Worm (Caenorhabditis elegans) whole organism, L2 larva: ENCODE data around the gene C39D10.1.

Source experiments
- C34F6.9 ChIP-seq: fragments of 150-350 bp; optimal IDR thresholded peaks from 2 replicates; lab custom pipeline; 2014; ENCODE audit warnings: missing biosample characterization, missing genetic modification characterization
- F13H6.1 ChIP-seq: sonication (generic microtip); optimal IDR thresholded peaks from 2 replicates; lab custom pipeline; 2016; ENCODE audit warnings: missing genetic modification characterization, missing compliant biosample characterization
- R02D3.7 ChIP-seq: fragments of 150-350 bp; optimal IDR thresholded peaks from 2 replicates; lab custom pipeline; 2014; ENCODE audit warnings: missing biosample characterization, missing genetic modification characterization
- Y55F3AM.14 ChIP-seq: fragments of 200-800 bp; sonication (Bioruptor generic); optimal IDR thresholded peaks from 2 replicates; lab custom pipeline; 2018; ENCODE audit warnings: mild to moderate bottlenecking, missing genetic modification characterization, missing compliant biosample characterization
- ZK546.5 ChIP-seq: sonication (generic microtip); optimal IDR thresholded peaks from 2 replicates; lab custom pipeline; 2017; ENCODE audit warnings: missing biosample characterization, missing genetic modification characterization
- alr-1 ChIP-seq: fragments of 150-350 bp; optimal IDR thresholded peaks from 2 replicates; lab custom pipeline; 2014; ENCODE audit warnings: missing biosample characterization, missing genetic modification characterization
- aly-2 ChIP-seq: fragments of 150-350 bp; optimal IDR thresholded peaks from 2 replicates; lab custom pipeline; 2014; ENCODE audit warnings: missing biosample characterization, missing genetic modification characterization
- ama-1 ChIP-seq: fragments of 150-350 bp; optimal IDR thresholded peaks from 2 replicates; lab custom pipeline; 2018; ENCODE audit warnings: inconsistent platforms
- blmp-1 ChIP-seq: sonication (generic microtip); optimal IDR thresholded peaks from 2 replicates; lab custom pipeline; 2017; ENCODE audit warnings: missing genetic modification characterization, mild to moderate bottlenecking, missing compliant biosample characterization, antibody characterized with exemption, moderate library complexity; ENCODE audit not compliant: insufficient read depth
- ceh-16 ChIP-seq: fragments of 150-350 bp; optimal IDR thresholded peaks from 2 replicates; lab custom pipeline; 2014; ENCODE audit warnings: missing biosample characterization, missing genetic modification characterization
- ceh-82 ChIP-seq: fragments of 150-350 bp; optimal IDR thresholded peaks from 2 replicates; lab custom pipeline; 2014; ENCODE audit warnings: missing biosample characterization, missing genetic modification characterization
- crh-2 ChIP-seq: sonication (generic microtip); optimal IDR thresholded peaks from 2 replicates; lab custom pipeline; 2017; ENCODE audit warnings: missing biosample characterization, missing genetic modification characterization
- dmd-4 ChIP-seq: sonication (generic microtip); optimal IDR thresholded peaks from 2 replicates; lab custom pipeline; 2017; ENCODE audit warnings: missing biosample characterization, missing genetic modification characterization
- egl-27 ChIP-seq: sonication (generic microtip); optimal IDR thresholded peaks from 3 replicates; lab custom pipeline; 2017; ENCODE audit warnings: missing biosample characterization, missing genetic modification reagents, missing genetic modification characterization
- elt-1 ChIP-seq: fragments of 150-350 bp; optimal IDR thresholded peaks from 2 replicates; lab custom pipeline; 2014; ENCODE audit warnings: missing biosample characterization, missing genetic modification characterization
- elt-3 ChIP-seq: sonication (generic microtip); optimal IDR thresholded peaks from 2 replicates; lab custom pipeline; 2017; ENCODE audit warnings: missing biosample characterization, missing genetic modification characterization
- fos-1 ChIP-seq: fragments of 150-350 bp; optimal IDR thresholded peaks from 2 replicates; lab custom pipeline; 2014; ENCODE audit warnings: missing biosample characterization, missing genetic modification characterization
- gmeb-1 ChIP-seq: fragments of 150-350 bp; optimal IDR thresholded peaks from 2 replicates; lab custom pipeline; 2014; ENCODE audit warnings: missing biosample characterization, missing genetic modification characterization
- lin-11 ChIP-seq: fragments of 150-350 bp; sonication (generic microtip); optimal IDR thresholded peaks from 2 replicates; lab custom pipeline; 2014; ENCODE audit warnings: missing biosample characterization, missing genetic modification characterization, inconsistent platforms, mixed read lengths
- lin-13 ChIP-seq: fragments of 150-350 bp; optimal IDR thresholded peaks from 2 replicates; lab custom pipeline; 2014; ENCODE audit warnings: missing biosample characterization, missing genetic modification reagents, missing genetic modification characterization
- lin-39 ChIP-seq: fragments of 150-350 bp; optimal IDR thresholded peaks from 2 replicates; lab custom pipeline; 2014; ENCODE audit warnings: missing biosample characterization, missing genetic modification reagents, missing genetic modification characterization
- lsy-2 ChIP-seq, 2 experiments: fragments of 150-350 bp in 1 of 2; sonication (generic microtip) in 1 of 2; optimal IDR thresholded peaks; 2 replicates each; lab custom pipeline; 2014 to 2017; ENCODE audit warnings: missing biosample characterization in 2 of 2, missing genetic modification characterization in 2 of 2
- mab-5 ChIP-seq: fragments of 150-350 bp; optimal IDR thresholded peaks from 2 replicates; lab custom pipeline; 2014; ENCODE audit warnings: missing biosample characterization, missing genetic modification characterization
- mbf-1 ChIP-seq: sonication (generic microtip); optimal IDR thresholded peaks from 2 replicates; lab custom pipeline; 2017; ENCODE audit warnings: missing biosample characterization, missing genetic modification characterization
- mdl-1 ChIP-seq, 2 experiments: fragments of 150-350 bp in 1 of 2; sonication (generic microtip) in 1 of 2; optimal IDR thresholded peaks; 2 replicates each; lab custom pipeline; 2017; ENCODE audit warnings: missing biosample characterization in 2 of 2, missing genetic modification characterization in 2 of 2
- nhr-10 ChIP-seq: sonication (generic microtip); optimal IDR thresholded peaks from 2 replicates; lab custom pipeline; 2017; ENCODE audit warnings: missing biosample characterization, missing genetic modification characterization
- nhr-11 ChIP-seq: fragments of 150-350 bp; optimal IDR thresholded peaks from 2 replicates; lab custom pipeline; 2014; ENCODE audit warnings: missing biosample characterization, missing genetic modification characterization
- nhr-12 ChIP-seq: fragments of 150-350 bp; optimal IDR thresholded peaks from 2 replicates; lab custom pipeline; 2014; ENCODE audit warnings: missing biosample characterization, missing genetic modification characterization
- nhr-129 ChIP-seq: fragments of 150-350 bp; optimal IDR thresholded peaks from 2 replicates; lab custom pipeline; 2014; ENCODE audit warnings: missing biosample characterization, missing genetic modification characterization
- nhr-21 ChIP-seq: fragments of 150-350 bp; optimal IDR thresholded peaks from 2 replicates; lab custom pipeline; 2014; ENCODE audit warnings: missing biosample characterization, missing genetic modification characterization
- nhr-23 ChIP-seq: fragments of 150-350 bp; optimal IDR thresholded peaks from 2 replicates; lab custom pipeline; 2014; ENCODE audit warnings: missing biosample characterization, missing genetic modification reagents, missing genetic modification characterization
- nhr-237 ChIP-seq: fragments of 150-350 bp; optimal IDR thresholded peaks from 2 replicates; lab custom pipeline; 2014; ENCODE audit warnings: missing biosample characterization, missing genetic modification characterization
- nhr-25 ChIP-seq: fragments of 150-350 bp; sonication (generic microtip); optimal IDR thresholded peaks from 3 replicates; lab custom pipeline; 2014; ENCODE audit warnings: missing biosample characterization, missing genetic modification characterization
- nhr-6 ChIP-seq: fragments of 150-350 bp; optimal IDR thresholded peaks from 2 replicates; lab custom pipeline; 2014; ENCODE audit warnings: missing biosample characterization, missing genetic modification characterization
- nhr-77 ChIP-seq: fragments of 150-350 bp; optimal IDR thresholded peaks from 2 replicates; lab custom pipeline; 2014; ENCODE audit warnings: missing biosample characterization, missing genetic modification characterization
- peb-1 ChIP-seq: fragments of 150-350 bp; optimal IDR thresholded peaks from 2 replicates; lab custom pipeline; 2014; ENCODE audit warnings: missing biosample characterization, missing genetic modification characterization
- sem-4 ChIP-seq: fragments of 150-350 bp; optimal IDR thresholded peaks from 2 replicates; lab custom pipeline; 2014; ENCODE audit warnings: missing biosample characterization, missing genetic modification reagents, missing genetic modification characterization
- skn-1 ChIP-seq: sonication (generic microtip); optimal IDR thresholded peaks from 2 replicates; lab custom pipeline; 2017; ENCODE audit warnings: missing biosample characterization, missing genetic modification characterization
- sma-3 ChIP-seq: sonication (generic microtip); optimal IDR thresholded peaks from 2 replicates; lab custom pipeline; 2016; ENCODE audit warnings: missing genetic modification reagents, missing genetic modification characterization, missing compliant biosample characterization
- sma-9 ChIP-seq, 2 experiments: fragments of 150-350 bp in 1 of 2; sonication (generic microtip) in 1 of 2; optimal IDR thresholded peaks; 2 replicates each; lab custom pipeline; 2014 to 2016; ENCODE audit warnings: missing genetic modification characterization in 2 of 2, mild to moderate bottlenecking in 1 of 2, missing biosample characterization in 1 of 2, missing compliant biosample characterization in 1 of 2, missing genetic modification reagents in 1 of 2, moderate library complexity in 1 of 2
- snpc-4 ChIP-seq: fragments of 150-350 bp; optimal IDR thresholded peaks from 2 replicates; lab custom pipeline; 2014; ENCODE audit warnings: missing biosample characterization, missing genetic modification characterization
- unc-39 ChIP-seq: fragments of 150-350 bp; optimal IDR thresholded peaks from 2 replicates; lab custom pipeline; 2014; ENCODE audit warnings: missing biosample characterization, missing genetic modification characterization
- unc-55 ChIP-seq: fragments of 150-350 bp; sonication (generic microtip); optimal IDR thresholded peaks from 3 replicates; lab custom pipeline; 2014; ENCODE audit warnings: missing biosample characterization, missing genetic modification reagents, missing genetic modification characterization
- unc-62 ChIP-seq: fragments of 150-350 bp; optimal IDR thresholded peaks from 2 replicates; lab custom pipeline; 2014; ENCODE audit warnings: missing biosample characterization, missing genetic modification reagents, missing genetic modification characterization
- zag-1 ChIP-seq: fragments of 150-350 bp; optimal IDR thresholded peaks from 2 replicates; lab custom pipeline; 2014; ENCODE audit warnings: missing biosample characterization, missing genetic modification characterization
- ztf-1 ChIP-seq: fragments of 200-800 bp; sonication (Bioruptor generic); conservative IDR thresholded peaks from 2 replicates; pipeline ENCODE4 v1.3.6; 2022; ENCODE audit warnings: missing genetic modification characterization, missing compliant biosample characterization
- ztf-11 ChIP-seq: sonication (generic microtip); optimal IDR thresholded peaks from 2 replicates; lab custom pipeline; 2017; ENCODE audit warnings: missing biosample characterization, missing genetic modification characterization
- ztf-4 ChIP-seq: fragments of 150-350 bp; optimal IDR thresholded peaks from 2 replicates; lab custom pipeline; 2014; ENCODE audit warnings: missing biosample characterization, missing genetic modification characterization

The C39D10.1 gene

ce11 chrX:7945438-7945837 is 38.7 kb downstream of the C39D10.1 start:
- TF ChIP-seq F13H6.1, result peak; percentile 25
- TF ChIP-seq nhr-25, result no peak
- no peak for TF ChIP-seq alr-1 (tag; lab: Kevin White, UChicago)
- no peak for TF ChIP-seq nhr-237 (tag; lab: Kevin White, UChicago)

ce11 chrX:7951578-7951977 is 44.8 kb downstream of the C39D10.1 start:
- TF ChIP-seq mdl-1 (tag; optimal IDR thresholded peaks at IDR 0.05; lab: Kevin White, UChicago) (peak; percentile 55 to 80), mbf-1 (tag; lab: Kevin White, UChicago) (no peak), Y55F3AM.14 (GFP tag; lab: Kevin White, UChicago) (peak; percentile 77), peb-1 (tag; lab: Kevin White, UChicago) (no peak), ztf-11 (tag; lab: Kevin White, UChicago) (no peak), lin-39 (no peak), lin-13 (peak; percentile 67), blmp-1 (tag; lab: Kevin White, UChicago) (no peak), nhr-129 (tag; lab: Kevin White, UChicago) (peak; percentile 91), nhr-25 (peak; percentile 61), snpc-4 (tag; lab: Kevin White, UChicago) (no peak), nhr-11 (tag; lab: Kevin White, UChicago) (no peak), nhr-21 (tag; lab: Kevin White, UChicago) (peak; percentile 85), sem-4 (peak; percentile 81), nhr-12 (tag; lab: Kevin White, UChicago) (no peak), unc-39 (tag; lab: Kevin White, UChicago) (no peak), crh-2 (peak; percentile 82), ztf-4 (peak; percentile 38), nhr-6 (tag; lab: Kevin White, UChicago) (peak; percentile 77), mab-5 (tag; lab: Kevin White, UChicago) (peak; percentile 64), ama-1 (lab: Kevin White, UChicago) (no peak), sma-9 (GFP tag; optimal IDR thresholded peaks at IDR 0.05; lab: Kevin White, UChicago) (peak; percentile 86), sma-9 (tag; optimal IDR thresholded peaks at IDR 0.05; lab: Kevin White, UChicago) (no peak), skn-1 (tag; lab: Kevin White, UChicago) (no peak), nhr-23 (tag; lab: Kevin White, UChicago) (no peak), nhr-77 (no peak), ZK546.5 (tag; lab: Kevin White, UChicago) (no peak), alr-1 (tag; lab: Kevin White, UChicago) (no peak), dmd-4 (no peak), fos-1 (tag; lab: Kevin White, UChicago) (peak; percentile 23), ceh-16 (tag; lab: Kevin White, UChicago) (peak; percentile 14), ztf-1 (GFP tag; lab: Robert Waterston, UW) (no peak), elt-1 (no peak), sma-3 (peak; percentile 74), lsy-2 (tag; optimal IDR thresholded peaks at IDR 0.05; lab: Kevin White, UChicago) (peak; percentile 18 to 80), gmeb-1 (peak; percentile 42), nhr-10 (tag; lab: Kevin White, UChicago) (no peak), nhr-237 (tag; lab: Kevin White, UChicago) (no peak), lin-11 (tag; lab: Kevin White, UChicago) (peak; percentile 92), C34F6.9 (peak; percentile 93), ceh-82 (no peak), F13H6.1 (peak; percentile 82), elt-3 (tag; lab: Kevin White, UChicago) (no peak), unc-55 (GFP tag; lab: Kevin White, UChicago) (peak; percentile 77), R02D3.7 (tag; lab: Kevin White, UChicago) (no peak), zag-1 (tag; lab: Kevin White, UChicago) (peak; percentile 71), aly-2 (tag; lab: Kevin White, UChicago) (no peak), egl-27 (tag; lab: Kevin White, UChicago) (peak; percentile 53), unc-62 (no peak)
